Worm (Caenorhabditis elegans) whole organism, early embryonic: Measurements from ENCODE around the gene acr-8.

Experiments
- F13C5.2 ChIP-seq: sonication (generic microtip); optimal IDR thresholded peaks from 2 replicates; lab custom pipeline; 2017; ENCODE audit warnings: mild to moderate bottlenecking, missing genetic modification characterization, inconsistent platforms, missing compliant biosample characterization
- aly-1 ChIP-seq: sonication (generic microtip); optimal IDR thresholded peaks from 2 replicates; lab custom pipeline; 2016; ENCODE audit warnings: missing genetic modification characterization, missing compliant biosample characterization
- ama-1 ChIP-seq: fragments of 150-350 bp; optimal IDR thresholded peaks from 2 replicates; lab custom pipeline; 2014
- ceh-36 ChIP-seq: sonication (generic microtip); optimal IDR thresholded peaks from 2 replicates; lab custom pipeline; 2016; ENCODE audit warnings: missing genetic modification characterization, inconsistent platforms, missing compliant biosample characterization
- ets-7 ChIP-seq: sonication (generic microtip); optimal IDR thresholded peaks from 2 replicates; lab custom pipeline; 2016; ENCODE audit warnings: missing genotype, missing genetic modification characterization, missing compliant biosample characterization
- hmbx-1 ChIP-seq: sonication (generic microtip); optimal IDR thresholded peaks from 2 replicates; lab custom pipeline; 2016; ENCODE audit warnings: mild to moderate bottlenecking, missing genetic modification characterization, missing compliant biosample characterization
- hnd-1 ChIP-seq: sonication (generic microtip); optimal IDR thresholded peaks from 2 replicates; lab custom pipeline; 2016; ENCODE audit warnings: missing genetic modification characterization, missing compliant biosample characterization
- pes-1 ChIP-seq: fragments of 200-800 bp; sonication (Bioruptor generic); IDR thresholded peaks from 2 replicates; pipeline ENCODE4 v1.3.6; 2022; ENCODE audit warnings: missing genetic modification reagents, missing genetic modification characterization, missing compliant biosample characterization
- tbx-37 ChIP-seq: fragments of 200-800 bp; sonication (Bioruptor generic); conservative IDR thresholded peaks from 2 replicates; pipeline ENCODE4 v1.3.6; 2022; ENCODE audit warnings: missing genetic modification reagents, missing genetic modification characterization, missing compliant biosample characterization

DNA sequence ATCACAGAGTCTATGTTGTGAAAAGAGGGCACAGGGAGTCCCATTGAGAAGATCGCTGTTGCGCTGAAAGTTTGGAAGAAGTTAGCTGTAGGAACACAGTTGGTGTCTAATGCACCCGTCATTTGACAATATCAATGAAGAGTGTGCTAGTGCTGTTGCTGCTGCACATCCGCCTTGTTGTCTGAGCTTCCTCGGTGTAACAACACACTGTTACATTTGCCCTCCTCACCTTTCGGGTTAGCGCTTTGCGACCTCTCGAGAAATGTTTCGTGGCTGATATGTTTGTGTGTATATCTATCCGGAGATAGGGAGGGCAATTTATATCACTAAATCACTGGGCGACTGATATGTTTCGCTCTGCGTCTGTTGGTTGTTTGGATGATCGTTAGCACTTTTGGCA is 18.3 kb upstream of the acr-8 start:
- no peak for TF ChIP-seq tbx-37 (GFP tag; lab: Robert Waterston, UW)
- no peak for TF ChIP-seq hmbx-1
- TF ChIP-seq F13C5.2 (tag; lab: Kevin White, UChicago): no peak
- TF ChIP-seq ceh-36: no peak
- no peak for TF ChIP-seq aly-1
- TF ChIP-seq ama-1 (lab: Kevin White, UChicago): no peak
- no peak for TF ChIP-seq hnd-1 (tag; lab: Kevin White, UChicago)
- no peak for TF ChIP-seq pes-1 (GFP tag; lab: Robert Waterston, UW)
- TF ChIP-seq ets-7: no peak
